Fruit fly (Drosophila melanogaster): ENCODE results near the gene Hpf1.

The Hpf1 gene

dm6 chr3R:5791497-5791896, at the start of gene Hpf1 (continued):
- TF ChIP-seq CG17568 (GFP tag; optimal IDR thresholded peaks at IDR 0.05), result peak; percentile 97
- TF ChIP-seq btn (GFP tag; optimal IDR thresholded peaks at IDR 0.05), result peak; percentile 95
- peak; percentile 98 for TF ChIP-seq CG18262 (tag; optimal IDR thresholded peaks at IDR 0.05)
- TF ChIP-seq CG17328 (GFP tag; IDR thresholded peaks at IDR 0.05), result peak; percentile 96
- peak; percentile 98 for TF ChIP-seq CG10147 (GFP tag; optimal IDR thresholded peaks at IDR 0.05)
- TF ChIP-seq Ada2b (GFP tag; IDR thresholded peaks at IDR 0.05), result peak; percentile 97
- TF ChIP-seq br (optimal IDR thresholded peaks at IDR 0.05), result no peak
- TF ChIP-seq Sox100B (GFP tag; optimal IDR thresholded peaks at IDR 0.05), result peak; percentile 96
- TF ChIP-seq Nf-YB (GFP tag; optimal IDR thresholded peaks at IDR 0.05), result peak; percentile 88
- peak; percentile 92 for TF ChIP-seq YL-1 (GFP tag; optimal IDR thresholded peaks at IDR 0.05)
- peak; percentile 99 for TF ChIP-seq CG11695 (GFP tag; IDR thresholded peaks at IDR 0.05)
- no peak for TF ChIP-seq abd-A (tag; optimal IDR thresholded peaks at IDR 0.05)
- peak; percentile 100 for TF ChIP-seq sens (GFP tag)
- TF ChIP-seq Kr (GFP tag; optimal IDR thresholded peaks at IDR 0.05), result peak; percentile 4
- peak; percentile 97 for TF ChIP-seq otp (GFP tag; IDR thresholded peaks at IDR 0.05)
- TF ChIP-seq pfk (GFP tag; optimal IDR thresholded peaks at IDR 0.05), result peak; percentile 51
- TF ChIP-seq CG17186 (GFP tag; optimal IDR thresholded peaks at IDR 0.05), result peak; percentile 90
- TF ChIP-seq run (tag; optimal IDR thresholded peaks at IDR 0.05), result peak; percentile 93
- peak; percentile 99 for TF ChIP-seq fu2 (GFP tag; optimal IDR thresholded peaks at IDR 0.05)
- peak; percentile 98 for TF ChIP-seq NC2β (GFP tag; optimal IDR thresholded peaks at IDR 0.05)
- peak; percentile 73 for TF ChIP-seq CG15479 (GFP tag; optimal IDR thresholded peaks at IDR 0.05)
- TF ChIP-seq ERR (GFP tag; optimal IDR thresholded peaks at IDR 0.05), result peak; percentile 97
- peak; percentile 96 for TF ChIP-seq nom (GFP tag; optimal IDR thresholded peaks at IDR 0.05)
- peak; percentile 58 to 81 for TF ChIP-seq insv (GFP tag; optimal IDR thresholded peaks at IDR 0.05)
- no peak for TF ChIP-seq sc (optimal IDR thresholded peaks at IDR 0.05)
- peak; percentile 93 for TF ChIP-seq sc (GFP tag; optimal IDR thresholded peaks at IDR 0.05)
- TF ChIP-seq CG10274 (GFP tag; optimal IDR thresholded peaks at IDR 0.05), result peak; percentile 93
- TF ChIP-seq HLH4C (GFP tag; IDR thresholded peaks at IDR 0.05; ENCODE audit: partially characterized antibody), result no peak
- peak; percentile 96 for TF ChIP-seq CG2889 (GFP tag; IDR thresholded peaks at IDR 0.05)
- peak; percentile 99 for TF ChIP-seq dpn (GFP tag; optimal IDR thresholded peaks at IDR 0.05)
- peak; percentile 98 for TF ChIP-seq Atf-2 (GFP tag; optimal IDR thresholded peaks at IDR 0.05)
- peak; percentile 87 for TF ChIP-seq TFAM (GFP tag; optimal IDR thresholded peaks at IDR 0.05)
- TF ChIP-seq Sry-β (GFP tag; optimal IDR thresholded peaks at IDR 0.05), result peak; percentile 65
- TF ChIP-seq ase (GFP tag; IDR thresholded peaks at IDR 0.05), result peak; percentile 97
- TF ChIP-seq CG9817 (tag; optimal IDR thresholded peaks at IDR 0.05), result peak; percentile 98
- no peak for TF ChIP-seq mld (GFP tag; IDR thresholded peaks at IDR 0.05; ENCODE audit: partially characterized antibody)
- TF ChIP-seq slbo (GFP tag; IDR thresholded peaks at IDR 0.05), result peak; percentile 99
- peak; percentile 99 for TF ChIP-seq CG13624 (GFP tag; optimal IDR thresholded peaks at IDR 0.05)
- peak; percentile 90 for TF ChIP-seq CG7271 (tag; optimal IDR thresholded peaks at IDR 0.05)
- peak; percentile 93 for TF ChIP-seq CG5953 (GFP tag; IDR thresholded peaks at IDR 0.05)
- TF ChIP-seq CG33557 (GFP tag; optimal IDR thresholded peaks at IDR 0.05), result peak; percentile 89
- TF ChIP-seq Hr39 (optimal IDR thresholded peaks at IDR 0.05), result no peak
- TF ChIP-seq ems (GFP tag; optimal IDR thresholded peaks at IDR 0.05), result peak; percentile 99
- peak; percentile 99 for TF ChIP-seq Bteb2 (GFP tag; optimal IDR thresholded peaks at IDR 0.05)
- TF ChIP-seq CG6813 (GFP tag; optimal IDR thresholded peaks at IDR 0.05), result peak; percentile 96
- peak; percentile 97 for TF ChIP-seq CG32772 (GFP tag; IDR thresholded peaks at IDR 0.05)
- peak; percentile 96 for TF ChIP-seq dmrt11E (tag; optimal IDR thresholded peaks at IDR 0.05)
- TF ChIP-seq Dp (GFP tag; optimal IDR thresholded peaks at IDR 0.05), result peak; percentile 52
- TF ChIP-seq CG3726 (GFP tag; IDR thresholded peaks at IDR 0.05), result peak; percentile 96
- TF ChIP-seq Hr78 (GFP tag; optimal IDR thresholded peaks at IDR 0.05), result no peak
- peak; percentile 100 for TF ChIP-seq Med (GFP tag)

All from whole organism, embryonic.